ENCODE assay signal across 1 fruit fly cellular context in genomic region chr3R:14278523-14279303, dm6.
TF ChIP-seq lines count a peak whose summit lies in the region.

No protein-coding gene starts in this region.

TF ChIP-seq in whole organism, embryonic, 481 proteins besides CTCF, POLR2A, EP300 and RAD21 (continued from another document):
- no peak for TF ChIP-seq Max (GFP tag; optimal IDR thresholded peaks at IDR 0.05; lab: Kevin White, UChicago)
- TF ChIP-seq Tbp (GFP tag; optimal IDR thresholded peaks at IDR 0.05; lab: Kevin White, UChicago) = peak; percentile 59
- peak; percentile 83 for TF ChIP-seq cad (GFP tag; optimal IDR thresholded peaks at IDR 0.05; lab: Kevin White, UChicago)
- peak; percentile 38; the same call in 1 of the 2 replicates for TF ChIP-seq CG14014 (GFP tag; IDR thresholded peaks at IDR 0.05; lab: Robert Waterston, UW)
- TF ChIP-seq HmgD (GFP tag; optimal IDR thresholded peaks at IDR 0.05; lab: Kevin White, UChicago) = peak; percentile 44
- TF ChIP-seq CG17612 (GFP tag; IDR thresholded peaks at IDR 0.05; lab: Robert Waterston, UW) = no peak
- TF ChIP-seq yki (optimal IDR thresholded peaks at IDR 0.05; lab: Kevin White, UChicago) = peak; percentile 86
- no peak for TF ChIP-seq CG8765 (GFP tag; IDR thresholded peaks at IDR 0.05; lab: Robert Waterston, UW)
- TF ChIP-seq scrt (GFP tag; optimal IDR thresholded peaks at IDR 0.05; lab: Kevin White, UChicago) = no peak
- TF ChIP-seq fd102C (GFP tag; optimal IDR thresholded peaks at IDR 0.05; lab: Kevin White, UChicago) = no peak
- peak; percentile 49 for TF ChIP-seq row (GFP tag; IDR thresholded peaks at IDR 0.05; lab: Robert Waterston, UW)
- no peak for TF ChIP-seq CG31365 (tag; optimal IDR thresholded peaks at IDR 0.05; lab: Kevin White, UChicago)
- TF ChIP-seq Bteb2 (GFP tag; optimal IDR thresholded peaks at IDR 0.05; lab: Kevin White, UChicago) = no peak
- TF ChIP-seq Drgx (GFP tag; IDR thresholded peaks at IDR 0.05; lab: Robert Waterston, UW) = 0 out of 2 replicates have a peak, but pooled peaks have one; percentile 56
- TF ChIP-seq repo (GFP tag; optimal IDR thresholded peaks at IDR 0.05; lab: Kevin White, UChicago) = no peak
- peak; percentile 27 for TF ChIP-seq unpg (GFP tag; optimal IDR thresholded peaks at IDR 0.05; lab: Kevin White, UChicago)
- TF ChIP-seq CG9609 (GFP tag; optimal IDR thresholded peaks at IDR 0.05; lab: Kevin White, UChicago) = peak; percentile 15
- TF ChIP-seq Xbp1 (GFP tag; optimal IDR thresholded peaks at IDR 0.05; lab: Kevin White, UChicago) = peak; percentile 50
